Worm (Caenorhabditis elegans): Measurements from ENCODE around the gene gpch-1.

gpch-1 gene

DNA sequence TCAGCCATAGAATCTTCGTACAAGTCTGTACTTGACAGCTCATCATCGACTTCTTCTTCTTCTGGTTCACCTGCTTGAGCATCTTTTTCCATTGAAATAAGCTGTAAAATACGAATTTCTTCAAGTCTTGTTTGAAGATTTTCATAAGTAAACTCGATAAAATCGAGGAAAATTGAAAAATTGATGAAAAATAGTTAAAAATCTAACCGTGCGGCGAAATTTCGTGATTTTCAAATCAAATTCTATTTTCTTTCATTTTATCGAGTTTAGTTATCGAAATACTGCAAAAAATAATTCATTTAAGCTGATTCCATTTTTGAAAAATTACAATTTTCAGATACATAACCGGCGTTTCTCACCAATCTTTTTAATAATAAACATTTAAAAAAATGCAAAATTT lies 6.8 kb downstream of the gpch-1 start, which contains the start of gene R07E5.11:
R07E5.11 (minus strand) TSS at position 101 of the 400 bp plus-strand sequence.
- TF ChIP-seq med-1 (GFP tag; optimal IDR thresholded peaks at IDR 0.05; ENCODE audit: insufficient read depth), result no peak
- TF ChIP-seq tab-1 (GFP tag; IDR thresholded peaks at IDR 0.05), result no peak

DNA sequence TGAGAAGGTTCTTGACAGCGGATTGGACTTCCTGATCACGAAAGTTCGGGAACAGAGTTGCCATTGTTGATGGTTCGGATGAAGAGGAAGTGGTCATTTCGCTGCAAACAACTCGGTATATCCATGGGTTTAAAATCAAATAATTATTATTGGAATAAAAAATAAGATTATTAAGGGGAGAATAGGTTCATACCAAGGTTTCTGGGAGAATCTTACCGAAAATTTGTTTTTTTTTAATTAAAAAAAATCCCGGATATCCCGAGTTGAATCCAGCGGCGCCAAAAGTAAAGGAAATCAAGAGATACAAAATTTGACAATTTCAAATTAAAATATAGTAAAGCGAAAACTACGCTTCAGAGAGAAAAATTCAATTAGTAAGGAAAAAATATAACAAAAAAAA lies 9.6 kb downstream of the gpch-1 start, which contains the start of the genes R07E5.19 and pdcd-2:
R07E5.19 (minus strand) TSS at position 101 of the 400 bp plus-strand sequence.
pdcd-2 (minus strand) TSS at position 102 of the 400 bp plus-strand sequence.
- no peak for TF ChIP-seq med-1 (GFP tag; optimal IDR thresholded peaks at IDR 0.05; ENCODE audit: insufficient read depth)
- TF ChIP-seq ztf-23 (GFP tag; IDR thresholded peaks at IDR 0.05), result no peak
- TF ChIP-seq ztf-29 (GFP tag; IDR thresholded peaks at IDR 0.05), result no peak
- TF ChIP-seq flt-1 (GFP tag; IDR thresholded peaks at IDR 0.05), result no peak
- TF ChIP-seq cog-1 (tag; optimal IDR thresholded peaks at IDR 0.05), result no peak
- no peak for TF ChIP-seq ref-1 (GFP tag; conservative IDR thresholded peaks at IDR 0.05)
- TF ChIP-seq tab-1 (GFP tag; IDR thresholded peaks at IDR 0.05), result no peak
- TF ChIP-seq klf-2 (GFP tag; conservative IDR thresholded peaks at IDR 0.05), result no peak

- TF ChIP-seq ztf-29 (GFP tag; IDR thresholded peaks at IDR 0.05) (no peak), cog-1 (tag; optimal IDR thresholded peaks at IDR 0.05) (peak; percentile 7), med-1 (GFP tag; optimal IDR thresholded peaks at IDR 0.05; ENCODE audit: insufficient read depth) (no peak), tab-1 (GFP tag; IDR thresholded peaks at IDR 0.05) (no peak; the same call in 1 of the 2 replicates), ztf-23 (GFP tag; IDR thresholded peaks at IDR 0.05) (peak; percentile 50; the same call in 1 of the 2 replicates)
Measured at ce11 chrIII:4419117-4419978, 11.0 kb downstream of the gpch-1 start, which contains the start of the genes R07E5.7 and cku-80. R07E5.7 (minus strand) TSS chrIII:4419167. cku-80 (plus strand) TSS chrIII:4419848.

DNA sequence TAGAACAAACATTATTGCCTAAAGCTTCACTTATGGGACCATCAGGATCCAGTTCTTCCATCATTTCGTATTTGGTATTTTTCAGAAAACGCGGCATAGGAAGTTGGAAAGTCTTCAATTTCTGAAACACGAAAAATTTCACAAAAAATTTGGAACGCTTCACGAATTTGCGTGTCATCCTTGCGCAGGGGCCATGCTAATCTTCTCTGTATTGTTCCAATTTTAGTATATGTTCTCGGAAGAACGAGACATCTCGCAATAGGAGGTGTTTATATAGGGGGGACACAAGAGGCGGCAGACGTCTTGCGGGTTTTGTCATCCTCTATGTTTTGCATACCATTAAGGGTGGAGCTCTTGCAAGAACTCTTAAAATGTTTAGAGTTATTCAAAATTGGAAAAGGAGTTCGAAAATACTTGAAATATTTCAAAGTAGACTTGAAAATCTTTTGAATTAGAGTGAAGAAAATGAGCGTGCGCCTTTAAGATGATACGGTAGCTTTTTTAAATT lies 18.4 kb downstream of the gpch-1 start:
- TF ChIP-seq klf-2 (GFP tag; conservative IDR thresholded peaks at IDR 0.05), result peak; percentile 83
- TF ChIP-seq flt-1 (GFP tag; IDR thresholded peaks at IDR 0.05), result peak; percentile 95
- TF ChIP-seq ztf-23 (GFP tag; IDR thresholded peaks at IDR 0.05), result peak; percentile 91
- TF ChIP-seq ztf-29 (GFP tag; IDR thresholded peaks at IDR 0.05), result peak; percentile 87
- TF ChIP-seq T22C8.4 (GFP tag; IDR thresholded peaks at IDR 0.05), result peak; percentile 87
- peak; percentile 76 for TF ChIP-seq ref-1 (GFP tag; conservative IDR thresholded peaks at IDR 0.05)
- peak; percentile 93 for TF ChIP-seq tab-1 (GFP tag; IDR thresholded peaks at IDR 0.05)

DNA sequence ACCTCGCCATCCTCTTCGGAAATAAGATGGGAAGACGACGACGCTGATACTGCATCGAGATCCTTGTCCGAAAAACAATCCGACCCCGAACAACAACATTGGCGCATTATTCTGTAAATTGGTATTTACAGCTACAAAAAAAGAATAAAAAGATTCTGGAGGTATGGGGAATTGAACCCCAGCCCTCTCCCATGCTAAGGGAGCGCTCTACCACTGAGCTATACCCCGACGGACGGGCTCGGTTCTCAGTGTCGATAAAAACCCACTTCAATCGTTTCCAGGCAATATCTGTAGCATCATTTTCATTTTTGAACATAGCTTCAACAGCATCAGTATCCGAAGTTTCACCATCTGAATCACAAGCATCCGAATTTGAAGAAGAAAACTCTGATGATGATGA lies 20.4 kb downstream of the gpch-1 start:
- TF ChIP-seq flt-1 (GFP tag; IDR thresholded peaks at IDR 0.05), result no peak; the same call in 1 of the 2 replicates
- TF ChIP-seq tab-1 (GFP tag; IDR thresholded peaks at IDR 0.05), result peak; percentile 76
- peak; percentile 64 for TF ChIP-seq T22C8.4 (GFP tag; IDR thresholded peaks at IDR 0.05)
- no peak for TF ChIP-seq cog-1 (tag; optimal IDR thresholded peaks at IDR 0.05)
- TF ChIP-seq ztf-23 (GFP tag; IDR thresholded peaks at IDR 0.05), result peak; percentile 59; the same call in 1 of the 2 replicates
- TF ChIP-seq ztf-29 (GFP tag; IDR thresholded peaks at IDR 0.05), result no peak
- no peak for TF ChIP-seq klf-2 (GFP tag; conservative IDR thresholded peaks at IDR 0.05)
- TF ChIP-seq med-1 (GFP tag; optimal IDR thresholded peaks at IDR 0.05; ENCODE audit: insufficient read depth), result no peak
- TF ChIP-seq ref-1 (GFP tag; conservative IDR thresholded peaks at IDR 0.05), result 0 out of 2 replicates have a peak, but pooled peaks have one; percentile 9

ce11 chrIII:4429402-4429801 lies 21.1 kb downstream of the gpch-1 start, which contains the start of gene C28A5.6:
C28A5.6 (minus strand) TSS chrIII:4429502.
- TF ChIP-seq cog-1 (tag; optimal IDR thresholded peaks at IDR 0.05) (no peak), ztf-29 (GFP tag; IDR thresholded peaks at IDR 0.05) (no peak), klf-2 (GFP tag; conservative IDR thresholded peaks at IDR 0.05) (no peak), med-1 (GFP tag; optimal IDR thresholded peaks at IDR 0.05; ENCODE audit: insufficient read depth) (no peak), tab-1 (GFP tag; IDR thresholded peaks at IDR 0.05) (no peak), T22C8.4 (GFP tag; IDR thresholded peaks at IDR 0.05) (no peak), flt-1 (GFP tag; IDR thresholded peaks at IDR 0.05) (no peak), ztf-23 (GFP tag; IDR thresholded peaks at IDR 0.05) (no peak)

ce11 chrIII:4434294-4434781 lies 26.0 kb downstream of the gpch-1 start, which contains the start of gene C28A5.1:
C28A5.1 (minus strand) TSS chrIII:4434344.
- no peak for TF ChIP-seq ztf-29 (GFP tag; IDR thresholded peaks at IDR 0.05)
- TF ChIP-seq tab-1 (GFP tag; IDR thresholded peaks at IDR 0.05), result no peak
- no peak for TF ChIP-seq cog-1 (tag; optimal IDR thresholded peaks at IDR 0.05)
- TF ChIP-seq med-1 (GFP tag; optimal IDR thresholded peaks at IDR 0.05; ENCODE audit: insufficient read depth), result no peak
- TF ChIP-seq T22C8.4 (GFP tag; IDR thresholded peaks at IDR 0.05), result no peak
- no peak for TF ChIP-seq flt-1 (GFP tag; IDR thresholded peaks at IDR 0.05)
- no peak for TF ChIP-seq ztf-23 (GFP tag; IDR thresholded peaks at IDR 0.05)
- no peak for TF ChIP-seq klf-2 (GFP tag; conservative IDR thresholded peaks at IDR 0.05)

DNA sequence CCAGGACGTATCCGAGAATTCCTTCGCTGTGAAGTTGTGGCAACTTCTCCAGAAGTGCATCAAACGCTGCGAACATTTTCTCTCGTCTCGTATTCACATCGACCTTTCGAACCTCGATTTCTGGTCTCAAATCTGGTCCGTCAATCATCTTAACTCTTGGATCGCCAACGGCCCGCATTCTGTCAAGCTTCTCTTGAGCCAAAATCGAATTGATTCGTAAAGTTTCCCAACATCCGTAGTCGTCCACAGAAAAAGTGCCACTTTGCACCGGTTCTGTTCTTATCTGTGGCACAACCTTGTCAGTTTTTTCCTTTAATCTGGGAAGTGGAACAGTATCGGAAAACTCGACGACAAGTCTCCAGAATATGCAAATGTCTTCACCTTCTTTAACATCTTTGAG lies 26.9 kb downstream of the gpch-1 start:
- TF ChIP-seq T22C8.4 (GFP tag; IDR thresholded peaks at IDR 0.05), result no peak
- no peak for TF ChIP-seq klf-2 (GFP tag; conservative IDR thresholded peaks at IDR 0.05)
- TF ChIP-seq tab-1 (GFP tag; IDR thresholded peaks at IDR 0.05), result no peak
- no peak for TF ChIP-seq ref-1 (GFP tag; conservative IDR thresholded peaks at IDR 0.05)

- TF ChIP-seq T22C8.4 (GFP tag; IDR thresholded peaks at IDR 0.05) (no peak), ztf-23 (GFP tag; IDR thresholded peaks at IDR 0.05) (no peak), tab-1 (GFP tag; IDR thresholded peaks at IDR 0.05) (no peak), med-1 (GFP tag; optimal IDR thresholded peaks at IDR 0.05; ENCODE audit: insufficient read depth) (no peak), ref-1 (GFP tag; conservative IDR thresholded peaks at IDR 0.05) (no peak), klf-2 (GFP tag; conservative IDR thresholded peaks at IDR 0.05) (no peak), cog-1 (tag; optimal IDR thresholded peaks at IDR 0.05) (no peak), flt-1 (GFP tag; IDR thresholded peaks at IDR 0.05) (no peak), ztf-29 (GFP tag; IDR thresholded peaks at IDR 0.05) (no peak)
Measured at ce11 chrIII:4439493-4439983, 31.2 kb downstream of the gpch-1 start, which contains the start of gene C28A5.2. C28A5.2 (minus strand) TSS chrIII:4439543.
